Fruit fly (Drosophila melanogaster) whole organism, wandering third instar larva: Measurements from ENCODE around the gene CG17477.

Experiments
- Abd-B ChIP-seq: fragments of >200 bp; optimal IDR thresholded peaks from 2 replicates; lab custom pipeline; 2017; ENCODE audit warnings: missing biosample characterization, missing genetic modification characterization
- CG32264 ChIP-seq: fragments of 200-800 bp; sonication (Bioruptor generic); optimal IDR thresholded peaks from 2 replicates; lab custom pipeline; 2016; ENCODE audit warnings: missing biosample characterization, missing genetic modification characterization
- CG9705 ChIP-seq: fragments of 200-800 bp; sonication (Bioruptor generic); optimal IDR thresholded peaks from 2 replicates; lab custom pipeline; 2018; ENCODE audit warnings: missing biosample characterization, mild to moderate bottlenecking, missing genetic modification characterization
- CrebA ChIP-seq: fragments of 200-800 bp; sonication (Bioruptor generic); optimal IDR thresholded peaks from 2 replicates; lab custom pipeline; 2016; ENCODE audit warnings: missing biosample characterization, mild to moderate bottlenecking, missing genetic modification characterization, borderline replicate concordance
- Dfd ChIP-seq: fragments of >200 bp; optimal IDR thresholded peaks from 2 replicates; lab custom pipeline; 2017; ENCODE audit warnings: missing biosample characterization, missing genetic modification characterization
- Dif ChIP-seq: fragments of 200-275, 200-300 bp; sonication (Bioruptor generic); optimal IDR thresholded peaks from 2 replicates; lab custom pipeline; 2018; ENCODE audit warnings: missing biosample characterization, missing genetic modification characterization; ENCODE audit not compliant: partially characterized antibody
- GATAd ChIP-seq: sonication (Bioruptor generic); optimal IDR thresholded peaks from 2 replicates; lab custom pipeline; 2016; ENCODE audit warnings: missing biosample characterization, missing genetic modification characterization
- HLH106 ChIP-seq: fragments of 200-800 bp; optimal IDR thresholded peaks from 3 replicates; lab custom pipeline; 2019; ENCODE audit warnings: missing biosample characterization, mild to moderate bottlenecking, missing genetic modification characterization, moderate library complexity
- Hnf4 ChIP-seq: fragments of 200-800 bp; sonication (Bioruptor generic); optimal IDR thresholded peaks from 2 replicates; lab custom pipeline; 2016; ENCODE audit warnings: missing biosample characterization, mild to moderate bottlenecking, missing genetic modification characterization
- Hr78 ChIP-seq: fragments of >200 bp; optimal IDR thresholded peaks from 2 replicates; lab custom pipeline; 2017; ENCODE audit warnings: missing biosample characterization, missing genetic modification characterization
- Hr83 ChIP-seq: fragments of 200-300 bp; sonication (Bioruptor generic); optimal IDR thresholded peaks from 2 replicates; lab custom pipeline; 2016; ENCODE audit warnings: missing biosample characterization, mild to moderate bottlenecking, missing genetic modification characterization, moderate library complexity; ENCODE audit not compliant: poor library complexity, severe bottlenecking
- Jra ChIP-seq: sonication (Bioruptor generic); optimal IDR thresholded peaks from 2 replicates; lab custom pipeline; 2016; ENCODE audit warnings: missing biosample characterization, missing genetic modification characterization
- Mio ChIP-seq: sonication (Bioruptor generic); optimal IDR thresholded peaks from 2 replicates; lab custom pipeline; 2016; ENCODE audit warnings: missing biosample characterization, missing genetic modification characterization
- Myc ChIP-seq: fragments of >200 bp; optimal IDR thresholded peaks from 2 replicates; lab custom pipeline; 2017
- N ChIP-seq: fragments of >200 bp; optimal IDR thresholded peaks from 2 replicates; lab custom pipeline; 2018; ENCODE audit warnings: missing biosample characterization, missing external identifiers, missing genetic modification characterization
- OdsH ChIP-seq: fragments of 200-800 bp; sonication (Bioruptor generic); optimal IDR thresholded peaks from 2 replicates; lab custom pipeline; 2016; ENCODE audit warnings: missing biosample characterization, mild to moderate bottlenecking, missing genetic modification characterization
- Rel ChIP-seq, 2 experiments: fragments of 200-800 bp; sonication (Bioruptor generic) in 1 of 2; optimal IDR thresholded peaks; 2 replicates in 1 of 2; 3 replicates in 1 of 2; lab custom pipeline; 2016 to 2019; ENCODE audit warnings: mild to moderate bottlenecking in 2 of 2, missing biosample characterization in 2 of 2, missing genetic modification characterization in 2 of 2, moderate library complexity in 1 of 2
- Sp1 ChIP-seq: fragments of 200-800 bp; sonication (Bioruptor generic); optimal IDR thresholded peaks from 3 replicates; lab custom pipeline; 2019; ENCODE audit warnings: missing biosample characterization, mild to moderate bottlenecking, missing genetic modification characterization, moderate library complexity
- Vsx2 ChIP-seq: fragments of 200-300, 225-300 bp; sonication (Bioruptor generic); optimal IDR thresholded peaks from 2 replicates; lab custom pipeline; 2018; ENCODE audit warnings: missing biosample characterization, missing genetic modification characterization; ENCODE audit not compliant: partially characterized antibody
- br ChIP-seq: fragments of 200-800 bp; sonication (Bioruptor generic); optimal IDR thresholded peaks from 2 replicates; lab custom pipeline; 2016; ENCODE audit warnings: missing biosample characterization, missing genetic modification characterization
- brk ChIP-seq: fragments of 200-800 bp; sonication (Bioruptor generic); optimal IDR thresholded peaks from 2 replicates; lab custom pipeline; 2016; ENCODE audit warnings: missing biosample characterization, mild to moderate bottlenecking, missing genetic modification characterization
- dl ChIP-seq, 2 experiments: fragments of 175-275, 200-275 bp in 1 of 2; fragments of 200-275 bp in 1 of 2; sonication (Bioruptor generic); optimal IDR thresholded peaks; lab custom pipeline; 2018; ENCODE audit warnings: mild to moderate bottlenecking in 2 of 2, missing biosample characterization in 2 of 2, missing genetic modification characterization in 2 of 2, moderate library complexity in 2 of 2; ENCODE audit not compliant: partially characterized antibody in 2 of 2, insufficient read depth in 1 of 2
- dmrt93B ChIP-seq: fragments of 200-800 bp; sonication (Bioruptor generic); optimal IDR thresholded peaks from 2 replicates; lab custom pipeline; 2018; ENCODE audit warnings: missing biosample characterization, mild to moderate bottlenecking, missing genetic modification characterization
- dsf ChIP-seq: sonication (Bioruptor generic); optimal IDR thresholded peaks from 2 replicates; lab custom pipeline; 2016; ENCODE audit warnings: missing biosample characterization, missing genetic modification characterization, borderline replicate concordance
- ey ChIP-seq: fragments of 200-800 bp; sonication (Bioruptor generic); optimal IDR thresholded peaks from 2 replicates; lab custom pipeline; 2016; ENCODE audit warnings: missing biosample characterization, missing genetic modification characterization
- foxo ChIP-seq, 2 experiments: fragments of 200-800 bp; sonication (Bioruptor generic); optimal IDR thresholded peaks; 2 replicates in 1 of 2; 3 replicates in 1 of 2; lab custom pipeline; 2016 to 2017; ENCODE audit warnings: missing biosample characterization in 2 of 2, missing genetic modification characterization in 2 of 2
- fru ChIP-seq: fragments of 200-800 bp; sonication (Bioruptor generic); optimal IDR thresholded peaks from 3 replicates; lab custom pipeline; 2016; ENCODE audit warnings: missing biosample characterization, mild to moderate bottlenecking, missing genetic modification characterization
- h ChIP-seq: fragments of 200-800 bp; sonication (Bioruptor generic); optimal IDR thresholded peaks from 3 replicates; lab custom pipeline; 2016; ENCODE audit warnings: missing biosample characterization, mild to moderate bottlenecking, missing genetic modification characterization
- jim ChIP-seq: fragments of 175-275, 200-325 bp; sonication (Bioruptor generic); optimal IDR thresholded peaks from 2 replicates; lab custom pipeline; 2016; ENCODE audit warnings: missing biosample characterization, mild to moderate bottlenecking, missing genetic modification characterization
- lola ChIP-seq: fragments of >200 bp; optimal IDR thresholded peaks from 2 replicates; lab custom pipeline; 2017; ENCODE audit warnings: missing biosample characterization, missing genetic modification characterization
- pan ChIP-seq: fragments of >200 bp; optimal IDR thresholded peaks from 2 replicates; lab custom pipeline; 2017
- psq ChIP-seq: fragments of 200-800 bp; sonication (Bioruptor generic); optimal IDR thresholded peaks from 3 replicates; lab custom pipeline; 2017; ENCODE audit warnings: missing biosample characterization, mild to moderate bottlenecking, missing genetic modification characterization, moderate library complexity
- rgr ChIP-seq: fragments of 200-800 bp; sonication (Bioruptor generic); optimal IDR thresholded peaks from 3 replicates; lab custom pipeline; 2016; ENCODE audit warnings: missing biosample characterization, mild to moderate bottlenecking, missing genetic modification characterization
- sage ChIP-seq: fragments of 200-800 bp; sonication (Bioruptor generic); optimal IDR thresholded peaks from 2 replicates; lab custom pipeline; 2016; ENCODE audit warnings: missing biosample characterization, mild to moderate bottlenecking, missing genetic modification characterization
- sv ChIP-seq: fragments of 200-800 bp; sonication (Bioruptor generic); optimal IDR thresholded peaks from 3 replicates; lab custom pipeline; 2016; ENCODE audit warnings: missing biosample characterization, missing genetic modification characterization
- tai ChIP-seq: sonication (Bioruptor generic); optimal IDR thresholded peaks from 2 replicates; lab custom pipeline; 2016; ENCODE audit warnings: missing biosample characterization, missing genetic modification characterization
- usp ChIP-seq: fragments of >200 bp; optimal IDR thresholded peaks from 2 replicates; lab custom pipeline; 2017; ENCODE audit warnings: missing biosample characterization, missing genetic modification characterization
- woc ChIP-seq: sonication (Bioruptor generic); optimal IDR thresholded peaks from 2 replicates; lab custom pipeline; 2016; ENCODE audit warnings: missing biosample characterization, mild to moderate bottlenecking, missing genetic modification characterization

The CG17477 gene

DNA sequence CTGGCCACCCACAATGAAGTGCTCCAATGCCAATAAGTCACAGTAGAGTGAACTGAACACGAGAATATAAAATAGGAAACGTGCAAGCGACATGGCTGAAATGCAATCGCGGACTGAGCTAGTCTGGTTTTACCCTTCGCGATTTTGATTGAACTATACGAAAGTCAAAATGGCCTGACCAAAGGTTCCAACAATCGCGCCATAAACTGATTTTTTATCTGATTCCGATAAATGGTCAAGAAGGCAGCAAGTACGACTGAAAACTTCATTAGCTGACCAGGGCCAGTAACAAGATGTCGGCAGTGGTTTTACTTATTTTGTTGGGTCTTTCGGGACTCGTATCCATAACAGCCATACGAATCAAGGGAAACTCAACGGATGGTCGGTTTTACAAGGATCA lies at the start of gene CG17477, which contains the start of gene CG31269:
TSS of gene CG17477 (minus strand) at position 101 of the 400 bp plus-strand sequence.
TSS of gene CG31269 (plus strand) at position 289 of the 400 bp plus-strand sequence.
- TF ChIP-seq HLH106 (no peak), dsf (no peak), Abd-B (GFP tag; lab: Kevin White, UChicago) (no peak), rgr (GFP tag; lab: Kevin White, UChicago) (no peak), Rel (GFP tag; optimal IDR thresholded peaks at IDR 0.05; lab: Kevin White, UChicago) (no peak), Rel (tag; optimal IDR thresholded peaks at IDR 0.05; lab: Kevin White, UChicago) (no peak), sage (no peak), fru (GFP tag; lab: Kevin White, UChicago) (no peak), foxo (GFP tag; optimal IDR thresholded peaks at IDR 0.05; lab: Kevin White, UChicago) (no peak), CG9705 (GFP tag; lab: Kevin White, UChicago) (no peak), Vsx2 (no peak), Hr83 (GFP tag; lab: Kevin White, UChicago) (no peak), psq (GFP tag; lab: Kevin White, UChicago) (no peak), Jra (GFP tag; lab: Kevin White, UChicago) (no peak), sv (GFP tag; lab: Kevin White, UChicago) (no peak), ey (GFP tag; lab: Kevin White, UChicago) (no peak), OdsH (GFP tag; lab: Kevin White, UChicago) (no peak), pan (lab: Kevin White, UChicago) (no peak), Dfd (GFP tag; lab: Kevin White, UChicago) (no peak), dl (GFP tag; optimal IDR thresholded peaks at IDR 0.05; lab: Kevin White, UChicago; ENCODE audit: insufficient read depth in 1 of 2, partially characterized antibody in 2 of 2) (no peak)
- TF ChIP-seq, all 38 proteins: peak for 0

DNA sequence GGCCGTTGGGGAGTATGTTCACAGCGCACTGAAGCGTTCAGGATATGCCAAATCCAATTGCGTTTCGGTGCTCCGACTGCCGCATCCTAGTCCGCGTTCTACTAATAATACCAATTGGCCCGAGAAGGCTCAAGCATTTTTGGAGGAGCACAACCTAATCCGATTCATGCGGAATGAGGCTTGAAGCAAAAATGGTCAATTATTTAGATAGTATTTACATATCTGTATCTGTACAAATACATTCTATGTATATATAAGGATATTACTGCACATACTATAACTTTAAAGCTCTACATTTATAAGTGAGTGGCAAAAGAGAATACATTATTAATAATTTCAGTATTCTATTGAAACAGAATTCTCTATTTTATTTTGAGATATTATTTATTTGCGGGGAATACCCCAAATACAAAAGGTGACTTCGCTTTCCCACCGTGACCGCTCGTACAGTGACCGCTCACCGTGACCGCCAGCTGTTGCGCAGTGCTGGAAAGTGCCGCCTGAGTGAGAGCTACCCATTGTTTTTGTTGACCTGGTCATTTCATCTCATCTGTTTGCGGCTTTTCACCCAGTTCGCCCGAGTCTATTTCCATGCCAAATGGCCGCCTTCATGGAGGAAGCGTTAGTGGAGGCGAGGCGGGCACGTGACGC lies 24.8 kb upstream of the CG17477 start, which contains the start of gene CG5292:
TSS of gene CG5292 (plus strand) at position 486 of the 651 bp plus-strand sequence.
- TF ChIP-seq fru (GFP tag; lab: Kevin White, UChicago) (peak; percentile 56), ey (GFP tag; lab: Kevin White, UChicago) (peak; percentile 53), pan (lab: Kevin White, UChicago) (no peak), lola (GFP tag; lab: Kevin White, UChicago) (no peak), Hr83 (GFP tag; lab: Kevin White, UChicago) (peak; percentile 76), OdsH (GFP tag; lab: Kevin White, UChicago) (peak; percentile 54), jim (GFP tag; lab: Kevin White, UChicago) (no peak), Dfd (GFP tag; lab: Kevin White, UChicago) (no peak), brk (GFP tag; lab: Kevin White, UChicago) (no peak), dl (GFP tag; optimal IDR thresholded peaks at IDR 0.05; lab: Kevin White, UChicago; ENCODE audit: insufficient read depth in 1 of 2, partially characterized antibody in 2 of 2) (no peak), br (peak; percentile 55), Vsx2 (no peak), Sp1 (peak; percentile 61), HLH106 (peak; percentile 57), Hr78 (GFP tag; lab: Kevin White, UChicago) (no peak), Mio (no peak), GATAd (GFP tag; lab: Kevin White, UChicago) (no peak), psq (GFP tag; lab: Kevin White, UChicago) (peak; percentile 34), CG32264 (GFP tag; lab: Kevin White, UChicago) (no peak), N (GFP tag; lab: Kevin White, UChicago) (no peak), CG9705 (GFP tag; lab: Kevin White, UChicago) (no peak), woc (GFP tag; lab: Kevin White, UChicago) (peak; percentile 50), dsf (no peak), h (GFP tag; lab: Kevin White, UChicago) (peak; percentile 72), Myc (lab: Kevin White, UChicago) (peak; percentile 34), Rel (GFP tag; optimal IDR thresholded peaks at IDR 0.05; lab: Kevin White, UChicago) (no peak), Rel (tag; optimal IDR thresholded peaks at IDR 0.05; lab: Kevin White, UChicago) (peak; percentile 96), sv (GFP tag; lab: Kevin White, UChicago) (peak; percentile 67), usp (GFP tag; lab: Kevin White, UChicago) (no peak), dmrt93B (no peak), rgr (GFP tag; lab: Kevin White, UChicago) (peak; percentile 79), tai (GFP tag; lab: Kevin White, UChicago) (no peak), foxo (GFP tag; optimal IDR thresholded peaks at IDR 0.05; lab: Kevin White, UChicago) (peak in 1 of 2 experiments; percentile 72), Abd-B (GFP tag; lab: Kevin White, UChicago) (no peak), Jra (GFP tag; lab: Kevin White, UChicago) (peak; percentile 26), Dif (GFP tag; lab: Kevin White, UChicago) (no peak), sage (no peak), Hnf4 (GFP tag; lab: Kevin White, UChicago) (no peak), CrebA (GFP tag; lab: Kevin White, UChicago) (no peak)
